Worm (Caenorhabditis elegans): ENCODE measurements around the gene F08B4.8.

- no peak for TF ChIP-seq unc-39 (tag; optimal IDR thresholded peaks at IDR 0.05)
- no peak for TF ChIP-seq ceh-28 (tag; optimal IDR thresholded peaks at IDR 0.05)
- TF ChIP-seq mxl-2 (GFP tag; conservative IDR thresholded peaks at IDR 0.05) = no peak
- no peak for TF ChIP-seq lin-29 (GFP tag; IDR thresholded peaks at IDR 0.05)
- no peak for TF ChIP-seq duxl-1 (tag; optimal IDR thresholded peaks at IDR 0.05; ENCODE audit: poor library complexity)
- no peak for TF ChIP-seq egl-27 (tag; optimal IDR thresholded peaks at IDR 0.05)
- no peak for TF ChIP-seq Y75B8A.6 (GFP tag; IDR thresholded peaks at IDR 0.05)
- TF ChIP-seq ZK546.5 (tag; optimal IDR thresholded peaks at IDR 0.05) = no peak
- no peak for TF ChIP-seq lim-7 (GFP tag; IDR thresholded peaks at IDR 0.05)
Observed at ce11 chrIV:8651835-8652234, 25.6 kb upstream of the F08B4.8 start, which contains the start of gene C49C8.8.
